Worm (Caenorhabditis elegans) whole organism, late embryonic: ENCODE measurements around the gene cutl-25.

Experiments
- K09A11.1 ChIP-seq: sonication (generic microtip); optimal IDR thresholded peaks from 2 replicates; lab custom pipeline; 2017; ENCODE audit warnings: antibody characterized with exemption, mild to moderate bottlenecking, missing genetic modification characterization, missing compliant biosample characterization; ENCODE audit not compliant: insufficient read depth
- ceh-48 ChIP-seq: sonication (generic microtip); optimal IDR thresholded peaks from 2 replicates; lab custom pipeline; 2016; ENCODE audit warnings: missing genetic modification characterization, inconsistent platforms, missing compliant biosample characterization
- hlh-6 ChIP-seq: sonication (generic microtip); optimal IDR thresholded peaks from 2 replicates; lab custom pipeline; 2016; ENCODE audit warnings: missing genotype, missing genetic modification characterization, missing compliant biosample characterization
- nhr-11 ChIP-seq: fragments of 150-350 bp; optimal IDR thresholded peaks from 2 replicates; lab custom pipeline; 2014; ENCODE audit warnings: missing biosample characterization, missing genetic modification characterization
- sox-4 ChIP-seq: sonication (generic microtip); optimal IDR thresholded peaks from 2 replicates; lab custom pipeline; 2017; ENCODE audit warnings: mild to moderate bottlenecking, missing genetic modification characterization, inconsistent platforms, missing compliant biosample characterization
- tbx-2 ChIP-seq: sonication (generic microtip); optimal IDR thresholded peaks from 2 replicates; lab custom pipeline; 2016; ENCODE audit warnings: missing genetic modification characterization, missing compliant biosample characterization

DNA sequence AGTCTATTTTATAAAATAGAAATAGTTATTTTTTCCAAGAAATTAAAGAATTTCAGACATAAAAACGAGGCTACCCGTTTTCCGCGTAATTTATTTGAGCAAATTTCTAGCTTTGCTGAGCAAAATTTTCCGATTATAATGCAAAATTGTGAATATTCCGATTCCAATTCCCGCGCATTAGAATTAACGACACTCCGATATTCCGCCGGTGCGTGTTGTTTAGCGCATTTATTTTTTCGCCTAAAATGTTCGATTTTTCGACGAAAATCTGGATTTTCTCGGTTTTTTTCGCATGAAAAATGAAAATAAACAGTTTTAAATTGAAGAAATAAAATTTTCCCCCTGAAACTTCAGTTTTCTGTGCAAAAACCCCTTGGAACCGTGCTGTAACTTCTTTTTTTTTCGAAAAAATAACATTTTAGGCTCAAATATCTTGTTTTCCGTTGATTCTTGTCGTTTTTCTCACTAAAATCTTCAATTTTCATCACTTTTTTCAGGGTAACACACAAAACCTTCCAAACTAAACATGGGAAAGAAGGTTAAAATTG lies 23.2 kb upstream of the cutl-25 start, which contains the start of gene H06I04.3:
- TF ChIP-seq nhr-11 (tag; lab: Kevin White, UChicago) (no peak), tbx-2 (tag; lab: Kevin White, UChicago) (no peak), ceh-48 (tag; lab: Kevin White, UChicago) (no peak), hlh-6 (tag; lab: Kevin White, UChicago) (no peak), sox-4 (tag; lab: Kevin White, UChicago) (no peak), K09A11.1 (tag; lab: Kevin White, UChicago) (no peak)
